Worm (Caenorhabditis elegans): ENCODE data around the gene nspe-1.

DNA sequence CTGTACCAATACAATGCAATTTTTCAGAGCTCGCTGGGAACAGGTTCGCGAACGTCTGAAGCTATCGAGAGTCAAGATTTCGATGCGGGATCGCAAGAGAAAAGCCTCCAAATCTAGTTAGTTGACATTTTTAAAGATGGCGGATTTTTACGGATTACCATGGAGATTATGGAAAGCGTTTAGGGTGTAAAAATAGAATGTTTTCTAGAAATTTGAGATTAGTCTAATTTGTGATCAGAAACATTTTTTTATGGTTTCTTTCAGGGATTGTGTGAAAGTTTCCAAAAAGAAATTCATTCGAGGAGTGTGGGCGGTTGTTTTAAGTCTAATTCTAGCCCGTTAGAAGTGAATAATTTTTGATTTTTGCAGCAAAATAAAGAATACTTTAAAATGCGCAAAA, 35.2 kb upstream of the nspe-1 start:
- TF ChIP-seq fkh-10 (GFP tag; optimal IDR thresholded peaks at IDR 0.05) = no peak
- TF ChIP-seq ceh-82 (tag; optimal IDR thresholded peaks at IDR 0.05) = no peak
- no peak for TF ChIP-seq zip-4 (GFP tag; optimal IDR thresholded peaks at IDR 0.05)
- no peak for TF ChIP-seq unc-62 (GFP tag; optimal IDR thresholded peaks at IDR 0.05)
- TF ChIP-seq blmp-1 (tag; optimal IDR thresholded peaks at IDR 0.05) = no peak
- no peak for TF ChIP-seq pqm-1 (tag; optimal IDR thresholded peaks at IDR 0.05)

Measured in whole organism, L1 larva.